Fruit fly (Drosophila melanogaster) S2 (cell line): Measurements from ENCODE around the gene CG18789.

ENCODE experiments used
- CG8478 ChIP-seq: fragments of >200 bp; optimal IDR thresholded peaks from 2 replicates; lab custom pipeline; 2018
- CTCF ChIP-seq, 2 experiments: fragments of >200 bp; optimal IDR thresholded peaks; 2 replicates each; lab custom pipeline; 2018

The CG18789 gene

DNA sequence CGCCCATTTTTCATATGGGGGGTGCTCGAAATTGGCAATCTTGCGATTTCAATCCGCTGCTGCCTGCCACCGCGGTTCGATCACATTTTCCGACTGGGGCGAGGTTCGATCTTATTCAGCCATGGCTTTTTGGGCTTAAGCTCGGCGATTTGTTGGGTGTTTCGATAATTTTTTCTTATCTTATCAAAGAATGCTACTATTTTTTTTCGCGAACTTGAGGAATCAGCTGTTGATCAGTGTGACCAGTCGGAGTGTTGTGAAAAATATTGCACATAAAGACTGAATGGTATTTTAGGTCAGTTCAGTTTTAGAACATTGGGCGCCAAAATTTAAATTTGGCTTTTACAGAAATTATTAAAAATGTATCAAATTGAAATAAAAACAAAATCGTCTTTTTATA lies 25.5 kb upstream of the CG18789 start, which contains the start of gene Wdr81:
TSS of gene Wdr81 (minus strand) at position 226 of the 400 bp plus-strand sequence.
- TF ChIP-seq CG8478 (lab: Kevin White, UChicago) (no peak), CTCF (optimal IDR thresholded peaks at IDR 0.05; lab: Kevin White, UChicago) (no peak)

DNA sequence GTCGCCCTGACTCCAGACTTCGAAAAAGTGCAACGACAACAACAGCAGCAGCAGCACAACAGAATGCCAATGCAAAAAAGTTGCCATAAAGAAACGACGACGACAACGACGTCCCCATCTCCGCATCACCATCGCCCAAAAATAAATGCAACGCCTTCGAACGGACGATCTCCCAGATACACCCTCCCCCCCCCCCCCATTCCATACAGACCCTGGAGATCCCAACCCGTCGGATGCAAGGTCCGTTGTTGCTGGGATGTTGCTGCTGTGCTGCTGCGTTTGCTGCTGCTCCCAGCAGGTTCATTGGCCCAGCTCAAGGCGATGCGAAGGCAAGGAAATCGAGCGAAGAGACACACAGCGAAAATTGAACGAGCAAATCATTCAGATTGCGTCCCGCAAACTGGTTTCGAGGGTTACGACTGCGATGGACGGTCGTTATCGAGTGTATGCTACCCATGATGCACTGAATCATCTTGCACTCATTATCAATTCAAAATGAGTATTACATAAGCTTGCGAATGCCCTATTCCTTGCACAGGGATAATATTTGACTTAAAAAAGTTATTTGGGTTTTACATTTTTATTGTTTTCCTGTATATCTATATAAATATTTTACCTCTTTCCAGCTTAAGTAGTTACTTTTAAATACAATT lies 18.6 kb upstream of the CG18789 start:
- TF ChIP-seq CTCF (optimal IDR thresholded peaks at IDR 0.05; lab: Kevin White, UChicago) (no peak), CG8478 (lab: Kevin White, UChicago) (no peak)

DNA sequence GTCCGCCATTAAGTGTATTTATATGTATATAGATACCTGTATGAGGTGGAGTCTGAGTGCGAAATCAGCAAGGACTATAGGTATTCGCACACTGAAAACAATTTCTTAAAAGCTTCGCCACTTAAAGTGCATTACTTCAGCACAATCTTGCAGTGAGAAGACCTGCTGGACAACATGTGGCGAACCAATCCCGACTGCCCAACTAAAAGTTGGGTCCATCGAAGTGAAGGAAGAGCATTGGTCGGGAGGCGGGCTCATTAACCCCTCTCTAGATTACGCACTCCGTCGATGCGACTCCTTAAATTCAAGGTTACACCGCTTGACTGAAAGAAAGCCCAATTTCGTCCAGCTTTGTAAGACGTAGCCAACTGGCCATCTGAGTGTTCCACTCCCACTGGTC lies 18.0 kb upstream of the CG18789 start:
- TF ChIP-seq CTCF (optimal IDR thresholded peaks at IDR 0.05; lab: Kevin White, UChicago), result no peak
- TF ChIP-seq CG8478 (lab: Kevin White, UChicago), result no peak

DNA sequence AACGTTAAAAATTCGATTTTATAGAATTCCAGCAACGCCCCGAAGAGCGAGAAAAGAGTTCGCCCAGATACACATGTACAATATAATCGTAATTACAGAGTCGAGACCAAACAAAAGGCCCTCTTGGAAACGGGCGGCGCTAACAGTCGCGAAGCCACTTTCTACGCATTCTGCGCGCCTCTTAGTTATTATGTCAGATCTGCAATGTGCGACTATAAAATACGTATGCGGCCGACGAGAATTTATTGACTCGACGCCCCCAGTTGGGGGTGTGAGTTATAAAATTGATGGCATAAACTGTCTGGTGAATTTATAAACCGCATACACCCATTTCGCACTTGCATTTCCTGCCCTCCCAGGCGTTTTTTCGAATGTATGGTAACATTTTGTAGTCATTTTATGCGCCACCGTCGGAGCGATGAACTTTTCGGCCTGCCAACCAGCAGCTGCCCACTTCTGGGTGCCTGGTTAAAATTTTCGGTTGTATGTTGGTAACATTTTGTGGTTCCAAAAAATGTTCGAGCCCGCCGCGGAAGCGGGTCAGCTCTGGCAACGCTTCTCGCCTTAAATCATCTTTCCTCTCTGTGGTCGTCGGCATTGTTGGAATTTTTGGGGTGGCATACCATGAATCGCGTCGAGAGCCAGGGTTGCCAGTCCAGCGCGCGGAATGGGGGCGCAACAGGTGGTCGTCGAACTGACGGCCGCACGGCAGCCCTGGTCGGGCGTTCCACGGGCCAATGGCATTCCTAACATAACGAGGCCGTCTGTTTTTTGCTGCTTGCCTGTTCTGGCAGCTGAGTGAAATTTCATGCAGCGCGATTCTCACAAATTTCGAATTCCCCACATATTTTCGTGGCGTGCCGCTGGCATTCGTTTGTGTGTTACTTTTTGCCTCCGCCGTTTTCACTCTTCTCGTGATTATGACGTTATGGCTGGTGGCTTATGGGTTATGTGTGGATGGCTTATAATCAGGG lies 16.7 kb upstream of the CG18789 start:
- no peak for TF ChIP-seq CG8478 (lab: Kevin White, UChicago)
- TF ChIP-seq CTCF (optimal IDR thresholded peaks at IDR 0.05; lab: Kevin White, UChicago), result peak in 1 of 2 experiments; percentile 46

DNA sequence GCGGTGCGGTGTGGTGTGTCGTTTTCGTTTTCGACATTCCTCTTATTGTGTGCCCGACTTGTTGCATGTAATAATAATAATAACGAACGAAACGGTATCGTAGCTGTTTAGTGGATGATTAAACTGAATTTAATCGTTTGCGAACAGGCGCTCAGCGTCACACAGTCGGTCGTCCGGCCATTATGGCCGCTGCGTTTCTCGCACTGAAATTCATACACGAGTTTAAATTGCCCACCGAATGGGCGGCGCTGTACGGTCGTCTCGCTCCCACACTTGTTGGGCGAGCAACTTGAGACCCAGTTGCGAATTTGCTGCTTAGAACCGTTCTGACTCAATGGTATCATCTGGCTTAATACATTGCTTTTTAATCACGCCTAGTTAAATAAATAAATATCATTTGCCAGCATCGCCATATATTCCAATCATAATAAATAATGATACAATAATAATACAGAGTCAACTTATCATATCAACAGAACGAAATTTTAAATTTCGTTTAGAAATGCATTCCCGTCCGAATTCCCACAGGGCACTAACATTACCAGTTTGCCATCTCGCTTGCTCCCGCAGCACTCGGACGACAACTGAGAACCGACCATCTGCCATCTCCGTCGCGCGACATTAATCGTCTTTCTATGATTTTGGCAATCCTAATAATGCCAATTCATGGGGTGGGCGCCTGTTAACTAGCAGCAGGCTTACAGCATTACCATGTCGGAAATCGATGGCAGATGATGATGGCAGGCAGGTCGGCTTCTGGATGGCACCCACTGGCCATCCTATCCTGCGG lies 15.8 kb upstream of the CG18789 start:
- TF ChIP-seq CTCF (optimal IDR thresholded peaks at IDR 0.05; lab: Kevin White, UChicago) (peak in 1 of 2 experiments; percentile 28), CG8478 (lab: Kevin White, UChicago) (peak; percentile 73)

DNA sequence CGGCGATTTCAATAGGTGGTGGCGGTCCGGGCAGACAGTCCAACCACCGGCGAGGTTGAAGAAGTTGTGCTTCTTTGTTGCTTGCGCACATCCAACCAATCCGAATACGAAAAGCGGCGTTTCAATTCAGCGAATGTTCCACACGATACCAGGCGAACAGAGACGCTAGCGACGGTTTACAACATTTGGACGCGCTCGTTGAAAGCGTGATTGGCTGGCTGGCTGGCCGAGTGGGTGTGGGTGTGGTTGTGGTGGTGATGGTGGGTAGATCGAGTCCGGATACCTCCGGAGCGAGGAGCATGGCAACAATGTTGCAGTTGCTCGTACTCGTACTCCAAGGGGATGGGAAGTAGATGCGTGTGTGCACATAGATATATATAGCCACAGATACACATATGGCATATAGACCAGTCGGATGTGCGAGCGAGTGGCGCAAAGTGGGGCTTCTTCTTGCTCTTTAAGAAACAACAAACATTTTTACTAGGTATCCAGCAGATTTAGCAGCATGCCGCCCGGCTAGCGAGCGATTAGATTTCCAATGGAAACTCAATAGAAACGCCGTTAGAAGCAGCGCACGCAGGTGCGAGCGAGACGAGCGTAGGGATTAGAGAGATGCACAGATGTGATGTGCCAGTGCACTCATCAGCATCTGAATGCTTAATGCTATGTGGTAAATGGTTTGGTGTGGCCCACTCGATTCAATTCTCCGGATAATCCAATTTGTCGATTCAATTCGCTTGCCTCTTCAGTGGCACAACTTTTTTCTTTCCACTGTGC lies 15.1 kb upstream of the CG18789 start:
- TF ChIP-seq CTCF (optimal IDR thresholded peaks at IDR 0.05; lab: Kevin White, UChicago), result peak; percentile 12 to 31
- no peak for TF ChIP-seq CG8478 (lab: Kevin White, UChicago)

DNA sequence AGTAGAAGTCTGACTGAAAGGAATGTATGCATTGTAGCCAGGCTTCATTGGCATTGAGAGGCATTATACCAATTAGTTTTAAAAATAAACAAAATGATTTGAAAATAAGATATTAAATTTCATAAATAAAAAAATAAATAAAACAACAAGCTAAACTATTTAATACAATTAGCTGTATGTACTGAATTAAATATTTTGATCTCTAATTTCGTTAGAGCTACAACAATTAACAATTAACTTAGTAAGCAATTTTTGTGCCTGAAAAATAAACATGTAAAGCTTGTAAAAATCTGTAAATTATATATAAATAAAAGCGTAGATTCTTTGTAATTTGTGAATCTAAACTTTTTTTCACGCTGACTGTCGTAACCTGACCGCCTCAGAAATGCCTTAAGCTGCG lies 12.6 kb upstream of the CG18789 start, which contains the start of gene Rh5:
TSS of gene Rh5 (plus strand) at position 301 of the 400 bp plus-strand sequence.
- no peak for TF ChIP-seq CTCF (optimal IDR thresholded peaks at IDR 0.05; lab: Kevin White, UChicago)
- no peak for TF ChIP-seq CG8478 (lab: Kevin White, UChicago)

DNA sequence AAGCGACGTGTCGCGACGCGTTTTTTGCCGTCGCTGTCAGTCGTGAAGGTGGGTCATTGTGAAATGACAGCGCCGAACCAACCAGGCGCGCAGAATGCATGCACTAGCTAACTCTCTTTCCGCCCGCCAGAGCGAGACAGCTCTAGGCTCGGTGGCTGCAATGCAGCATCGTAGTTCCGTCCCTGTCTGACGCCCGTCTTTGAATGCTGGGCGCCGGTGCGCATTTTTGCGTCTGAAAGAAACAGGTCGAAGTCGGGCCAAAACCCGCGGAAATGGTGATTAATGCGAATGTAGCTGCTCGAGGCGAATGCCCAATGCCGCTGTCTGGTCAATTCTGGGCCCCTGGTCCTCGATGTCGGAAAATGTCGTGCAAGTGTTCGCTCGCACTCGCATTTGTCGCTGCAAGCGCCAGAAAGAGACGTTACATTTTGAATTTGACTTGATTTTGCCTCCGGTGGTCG lies 12.1 kb upstream of the CG18789 start:
- TF ChIP-seq CTCF (optimal IDR thresholded peaks at IDR 0.05; lab: Kevin White, UChicago) (peak; percentile 41 to 45), CG8478 (lab: Kevin White, UChicago) (no peak)

DNA sequence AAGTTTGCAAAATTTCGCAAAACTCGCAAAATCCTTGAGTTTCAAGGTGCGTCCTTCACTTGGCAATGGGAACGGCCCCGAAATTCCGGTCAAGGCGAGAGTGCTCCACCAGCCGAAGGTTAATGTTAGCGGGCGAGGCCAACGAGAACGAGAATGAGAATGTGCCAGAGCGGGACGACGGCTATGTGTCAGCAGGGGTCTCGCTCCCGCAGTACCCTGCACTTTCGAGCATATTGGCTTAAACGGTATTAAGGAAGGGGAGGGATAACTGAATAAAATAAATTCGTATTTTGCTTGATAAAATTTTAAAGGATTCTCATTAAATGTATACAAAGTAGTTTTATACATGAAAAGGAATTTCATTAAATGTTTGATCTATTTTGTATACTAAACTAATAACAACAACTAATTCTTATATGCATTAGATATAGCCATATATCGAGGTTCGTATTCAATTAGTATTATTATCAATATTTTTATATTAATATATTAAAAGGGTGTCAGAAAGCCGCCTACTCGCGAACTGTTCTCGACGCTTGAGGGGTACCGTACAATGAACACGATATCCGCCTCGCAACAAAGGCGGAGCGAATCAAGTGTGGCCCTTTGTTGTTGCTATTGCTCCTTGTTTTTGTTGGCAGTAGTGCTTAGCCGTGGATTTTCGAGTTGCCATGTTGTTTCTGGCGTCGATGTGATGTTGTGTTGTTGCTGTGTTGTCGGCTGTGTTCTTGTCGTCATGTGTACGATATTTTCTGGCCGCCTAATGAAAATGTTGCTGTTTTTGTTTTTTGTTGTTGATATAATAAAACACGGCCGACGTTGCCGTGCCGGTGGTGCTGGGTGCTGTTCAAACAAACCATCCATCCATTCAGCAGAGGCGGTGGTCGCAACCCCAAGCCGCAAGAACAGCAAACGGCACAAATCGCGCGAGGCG lies 11.4 kb upstream of the CG18789 start:
- TF ChIP-seq CG8478 (lab: Kevin White, UChicago) (no peak), CTCF (optimal IDR thresholded peaks at IDR 0.05; lab: Kevin White, UChicago) (peak in 1 of 2 experiments; percentile 12)

DNA sequence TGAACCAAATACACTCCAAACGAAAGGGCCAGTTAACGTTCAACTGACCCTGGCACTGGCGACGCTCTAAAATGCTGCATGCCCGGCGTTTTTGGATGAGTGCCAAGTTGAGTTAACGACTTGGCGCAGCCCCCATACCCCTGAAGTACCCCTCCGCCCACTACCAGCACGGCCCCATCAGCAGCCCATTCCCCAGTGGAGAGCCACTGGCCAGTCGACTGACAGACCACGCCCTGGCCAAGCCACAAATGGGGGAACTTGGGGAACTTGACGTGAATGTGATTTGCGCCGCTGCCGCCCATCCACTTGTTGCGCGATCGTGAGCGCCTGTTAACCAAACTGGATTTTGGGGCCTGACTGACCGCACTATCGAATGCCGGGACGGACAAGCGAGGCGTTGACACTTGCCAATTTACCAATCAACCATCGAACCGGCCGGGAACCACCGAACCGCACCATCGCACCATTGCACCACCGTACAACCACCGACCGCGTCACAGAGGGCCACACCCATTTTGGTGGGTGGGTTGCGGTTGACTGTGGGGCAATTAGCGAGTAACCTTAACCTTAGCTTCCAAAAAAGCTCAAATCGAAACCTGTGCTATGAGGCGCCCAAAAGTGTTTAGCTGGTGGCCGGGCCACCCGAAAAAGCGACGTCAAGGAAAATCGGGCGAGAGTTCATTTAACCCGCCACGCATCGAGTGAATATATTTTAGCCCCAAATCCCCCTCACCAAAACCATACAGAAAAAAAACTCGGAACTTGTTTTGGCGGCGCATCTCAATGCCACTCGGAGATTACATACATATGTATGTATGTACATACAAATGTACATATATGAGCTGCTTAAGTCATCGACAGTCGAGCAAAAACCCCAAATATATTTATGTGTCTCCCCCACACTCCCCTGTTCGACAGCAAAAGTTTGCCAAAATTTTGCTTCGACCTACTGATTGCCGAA lies 10.5 kb upstream of the CG18789 start:
- TF ChIP-seq CTCF (optimal IDR thresholded peaks at IDR 0.05; lab: Kevin White, UChicago), result no peak
- TF ChIP-seq CG8478 (lab: Kevin White, UChicago), result no peak

DNA sequence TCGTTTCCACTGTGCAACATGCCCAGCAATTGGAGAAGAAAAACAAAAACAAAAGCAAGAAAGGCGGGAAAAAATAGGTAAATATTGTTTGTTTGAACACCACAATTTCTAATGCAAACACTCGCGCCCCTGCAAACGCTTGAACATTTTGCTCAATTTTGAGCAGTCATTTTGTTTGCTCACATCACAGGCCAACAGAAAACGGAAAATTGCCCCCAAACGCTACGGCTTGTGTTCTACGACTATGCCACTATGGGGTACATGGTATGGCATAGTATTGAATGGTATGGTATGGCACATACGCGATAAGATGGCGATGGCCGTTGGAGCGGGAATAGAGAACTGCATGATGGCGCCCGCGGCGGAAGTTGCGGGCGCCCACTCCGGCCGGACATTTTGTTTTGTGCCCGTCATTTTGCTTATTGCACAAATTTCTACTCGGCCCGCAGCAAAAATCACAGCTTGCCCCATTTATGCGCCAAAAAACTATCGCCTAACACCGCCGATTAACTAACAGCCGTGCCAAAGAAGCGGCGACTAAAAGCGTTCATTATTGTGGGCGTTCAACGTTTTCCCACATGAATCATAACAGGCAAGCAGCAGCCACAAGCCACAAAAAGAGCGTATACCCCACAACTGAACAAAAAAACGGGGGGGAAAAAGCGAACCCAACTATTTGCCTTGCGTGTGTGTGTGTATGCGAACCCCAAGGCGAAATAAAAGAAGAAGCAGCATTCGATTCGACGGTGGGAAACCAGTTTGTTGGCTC lies 9.2 kb upstream of the CG18789 start:
- no peak for TF ChIP-seq CG8478 (lab: Kevin White, UChicago)
- TF ChIP-seq CTCF (optimal IDR thresholded peaks at IDR 0.05; lab: Kevin White, UChicago), result no peak
